Fruit fly (Drosophila melanogaster) whole organism, embryonic: ENCODE measurements around the gene CG43273.

Experiments
- Aef1 ChIP-seq: fragments of 200-800 bp; sonication (Bioruptor generic); IDR thresholded peaks from 3 replicates; pipeline ENCODE4 v1.3.6; 2022; ENCODE audit warnings: missing biosample characterization, missing genetic modification characterization
- Atf3 ChIP-seq: fragments of 200-800 bp; sonication (Bioruptor generic); optimal IDR thresholded peaks from 3 replicates; lab custom pipeline; 2016; ENCODE audit warnings: missing biosample characterization, missing genetic modification characterization
- Awh ChIP-seq: fragments of 200-800 bp; sonication (Bioruptor generic); IDR thresholded peaks from 2 replicates; pipeline ENCODE4, ENCODE4 v1.3.6; 2022; ENCODE audit warnings: missing biosample characterization, missing genetic modification characterization
- BEAF-32 ChIP-seq: fragments of 200-800 bp; sonication (Bioruptor generic); optimal IDR thresholded peaks from 3 replicates; lab custom pipeline; 2017; ENCODE audit warnings: missing biosample characterization, missing genetic modification characterization, mild to moderate bottlenecking, moderate library complexity, missing genetic modification reagents
- CG10209 ChIP-seq: fragments of 200-800 bp; sonication (Bioruptor generic); optimal IDR thresholded peaks from 3 replicates; lab custom pipeline; 2017; ENCODE audit warnings: missing biosample characterization, mild to moderate bottlenecking, missing genetic modification characterization, missing genetic modification reagents
- CG12219 ChIP-seq: fragments of 200-800 bp; sonication (Bioruptor generic); optimal IDR thresholded peaks from 3 replicates; lab custom pipeline; 2018; ENCODE audit warnings: missing biosample characterization, mild to moderate bottlenecking, missing genetic modification characterization
- CG12942 ChIP-seq: fragments of 200-800 bp; sonication (Bioruptor generic); optimal IDR thresholded peaks from 3 replicates; lab custom pipeline; 2016; ENCODE audit warnings: missing biosample characterization, missing genetic modification characterization
- CG13424 ChIP-seq: fragments of 200-800 bp; sonication (Bioruptor generic); optimal IDR thresholded peaks from 2 replicates; lab custom pipeline; 2019; ENCODE audit warnings: missing biosample characterization, mild to moderate bottlenecking, missing genetic modification characterization, moderate library complexity
- CG17359 ChIP-seq: fragments of 200-800 bp; sonication (Bioruptor generic); optimal IDR thresholded peaks from 3 replicates; lab custom pipeline; 2018; ENCODE audit warnings: missing biosample characterization, mild to moderate bottlenecking, missing genetic modification characterization, moderate library complexity
- CG17829 ChIP-seq: fragments of 200-800 bp; optimal IDR thresholded peaks from 2 replicates; lab custom pipeline; 2019; ENCODE audit warnings: missing biosample characterization, mild to moderate bottlenecking, missing genetic modification characterization, moderate library complexity
- CG4707 ChIP-seq: fragments of 200-800 bp; sonication (Bioruptor generic); optimal IDR thresholded peaks from 2 replicates; lab custom pipeline; 2018; ENCODE audit warnings: missing biosample characterization, mild to moderate bottlenecking, missing genetic modification characterization, moderate library complexity
- CG6791 ChIP-seq: fragments of 200-800 bp; sonication (Bioruptor generic); IDR thresholded peaks from 3 replicates; pipeline ENCODE4 v1.3.6; 2022; ENCODE audit warnings: missing biosample characterization, missing genetic modification characterization; ENCODE audit not compliant: partially characterized antibody
- CG7271 ChIP-seq: fragments of 200-800 bp; sonication (Bioruptor generic); optimal IDR thresholded peaks from 2 replicates; lab custom pipeline; 2018; ENCODE audit warnings: missing biosample characterization, mild to moderate bottlenecking, missing genetic modification characterization, moderate library complexity
- CG7786 ChIP-seq: fragments of 200-800 bp; sonication (Bioruptor generic); optimal IDR thresholded peaks from 2 replicates; lab custom pipeline; 2016; ENCODE audit warnings: missing biosample characterization, missing genetic modification characterization
- CG7928 ChIP-seq: fragments of 200-800 bp; sonication (Bioruptor generic); optimal IDR thresholded peaks from 2 replicates; lab custom pipeline; 2017; ENCODE audit warnings: missing biosample characterization, mild to moderate bottlenecking, missing genetic modification characterization
- CG7963 ChIP-seq: fragments of 200-800 bp; sonication (Bioruptor generic); IDR thresholded peaks from 3 replicates; pipeline ENCODE4 v1.3.6; 2022; ENCODE audit warnings: missing biosample characterization, missing genetic modification characterization; ENCODE audit not compliant: partially characterized antibody
- CG8089 ChIP-seq: fragments of 200-800 bp; sonication (Bioruptor generic); optimal IDR thresholded peaks from 3 replicates; lab custom pipeline; 2016; ENCODE audit warnings: missing biosample characterization, missing genetic modification characterization
- CG8388 ChIP-seq: fragments of 200-800 bp; sonication (Bioruptor generic); optimal IDR thresholded peaks from 2 replicates; lab custom pipeline; 2019; ENCODE audit warnings: missing biosample characterization, mild to moderate bottlenecking, missing genetic modification characterization, moderate library complexity
- CG8765 ChIP-seq: fragments of 200-800 bp; sonication (Bioruptor generic); IDR thresholded peaks from 2 replicates; pipeline ENCODE4 v1.3.6; 2022; ENCODE audit warnings: missing biosample characterization, missing genetic modification characterization
- CTCF ChIP-seq: fragments of 200-800 bp; sonication (Bioruptor generic); optimal IDR thresholded peaks from 2 replicates; lab custom pipeline; 2017; ENCODE audit warnings: missing biosample characterization, mild to moderate bottlenecking, missing genetic modification characterization, moderate library complexity
- CrebB ChIP-seq: fragments of 200-800 bp; sonication (Bioruptor generic); optimal IDR thresholded peaks from 3 replicates; lab custom pipeline; 2018; ENCODE audit warnings: missing biosample characterization, mild to moderate bottlenecking, missing genetic modification characterization
- D19A ChIP-seq: fragments of 200-800 bp; optimal IDR thresholded peaks from 3 replicates; lab custom pipeline; 2019; ENCODE audit warnings: missing biosample characterization, mild to moderate bottlenecking, missing genetic modification characterization, moderate library complexity
- Dip2 ChIP-seq: fragments of 200-800 bp; sonication (Bioruptor generic); IDR thresholded peaks from 2 replicates; pipeline ENCODE4 v1.3.6; 2022; ENCODE audit warnings: missing biosample characterization, missing genetic modification characterization
- Drgx ChIP-seq: fragments of 200-800 bp; sonication (Bioruptor generic); IDR thresholded peaks from 2 replicates; pipeline ENCODE4 v1.3.6; 2022; ENCODE audit warnings: missing biosample characterization, missing genetic modification characterization
- Elba2 ChIP-seq: fragments of 200-800 bp; sonication (Bioruptor generic); optimal IDR thresholded peaks from 3 replicates; lab custom pipeline; 2016; ENCODE audit warnings: missing biosample characterization, missing genetic modification characterization
- HLH54F ChIP-seq: fragments of 200-800 bp; sonication (Bioruptor generic); optimal IDR thresholded peaks from 3 replicates; lab custom pipeline; 2016; ENCODE audit warnings: missing biosample characterization, missing genetic modification characterization
- HmgZ ChIP-seq: fragments of 200-800 bp; sonication (Bioruptor generic); optimal IDR thresholded peaks from 2 replicates; lab custom pipeline; 2018; ENCODE audit warnings: missing biosample characterization, mild to moderate bottlenecking, missing genetic modification characterization
- Lim3 ChIP-seq: fragments of 200-800 bp; sonication (Bioruptor generic); IDR thresholded peaks from 2 replicates; pipeline ENCODE4 v1.3.6; 2022; ENCODE audit warnings: missing biosample characterization, missing genetic modification characterization
- Meics ChIP-seq: fragments of 200-800 bp; sonication (Bioruptor generic); optimal IDR thresholded peaks from 2 replicates; lab custom pipeline; 2017; ENCODE audit warnings: missing biosample characterization, mild to moderate bottlenecking, missing genetic modification characterization
- Mes4 ChIP-seq: fragments of 200-800 bp; sonication (Bioruptor generic); optimal IDR thresholded peaks from 2 replicates; lab custom pipeline; 2016; ENCODE audit warnings: missing biosample characterization, missing genetic modification characterization
- Myb ChIP-seq: fragments of 200-800 bp; sonication (Bioruptor generic); optimal IDR thresholded peaks from 2 replicates; lab custom pipeline; 2016; ENCODE audit warnings: missing biosample characterization, missing genetic modification characterization
- Oaz ChIP-seq: fragments of 200-800 bp; sonication (Bioruptor generic); IDR thresholded peaks from 2 replicates; pipeline ENCODE4 v1.3.6; 2022; ENCODE audit warnings: missing biosample characterization, missing genetic modification characterization
- Scr ChIP-seq: fragments of 200-800 bp; sonication (Bioruptor generic); IDR thresholded peaks from 2 replicates; pipeline ENCODE4 v1.3.6; 2022; ENCODE audit warnings: missing biosample characterization, missing genetic modification characterization; ENCODE audit not compliant: partially characterized antibody
- Side ChIP-seq: fragments of 200-800 bp; sonication (Bioruptor generic); optimal IDR thresholded peaks from 2 replicates; lab custom pipeline; 2016; ENCODE audit warnings: missing biosample characterization, missing genetic modification characterization
- YL-1 ChIP-seq: fragments of 200-800 bp; sonication (Bioruptor generic); optimal IDR thresholded peaks from 3 replicates; lab custom pipeline; 2017; ENCODE audit warnings: missing biosample characterization, mild to moderate bottlenecking, missing genetic modification characterization
- chif ChIP-seq, 2 experiments: fragments of 200-800 bp; sonication (Bioruptor generic); optimal IDR thresholded peaks; 3 replicates each; lab custom pipeline; 2016; ENCODE audit warnings: missing biosample characterization in 2 of 2, missing genetic modification characterization in 2 of 2
- esg ChIP-seq: fragments of 200-800 bp; sonication (Bioruptor generic); conservative IDR thresholded peaks from 2 replicates; pipeline ENCODE4 v1.3.6; 2022; ENCODE audit warnings: missing biosample characterization, missing genetic modification characterization
- ftz-f1 ChIP-seq: fragments of 200-800 bp; sonication (Bioruptor generic); optimal IDR thresholded peaks from 2 replicates; lab custom pipeline; 2016; ENCODE audit warnings: missing biosample characterization, missing genetic modification characterization
- gfzf ChIP-seq: fragments of 200-800 bp; sonication (Bioruptor generic); optimal IDR thresholded peaks from 2 replicates; lab custom pipeline; 2016; ENCODE audit warnings: missing biosample characterization, mild to moderate bottlenecking, missing genetic modification characterization, moderate library complexity
- grn ChIP-seq: fragments of 200-800 bp; sonication (Bioruptor generic); optimal IDR thresholded peaks from 3 replicates; lab custom pipeline; 2017; ENCODE audit warnings: missing biosample characterization, missing genetic modification characterization
- jigr1 ChIP-seq: fragments of 200-800 bp; sonication (Bioruptor generic); IDR thresholded peaks from 3 replicates; pipeline ENCODE4 v1.3.6; 2022; ENCODE audit warnings: missing biosample characterization, missing genetic modification characterization
- knrl ChIP-seq: fragments of 200-800 bp; sonication (Bioruptor generic); IDR thresholded peaks from 3 replicates; pipeline ENCODE4 v1.3.6; 2022; ENCODE audit warnings: missing biosample characterization, missing genetic modification characterization; ENCODE audit not compliant: partially characterized antibody
- mirr ChIP-seq: fragments of 200-800 bp; sonication (Bioruptor generic); optimal IDR thresholded peaks from 3 replicates; lab custom pipeline; 2018; ENCODE audit warnings: missing biosample characterization, mild to moderate bottlenecking, missing genetic modification characterization
- nerfin-1 ChIP-seq: fragments of 200-800 bp; sonication (Bioruptor generic); optimal IDR thresholded peaks from 3 replicates; lab custom pipeline; 2019; ENCODE audit warnings: missing biosample characterization, mild to moderate bottlenecking, missing genetic modification characterization, moderate library complexity
- oc ChIP-seq: fragments of 200-800 bp; sonication (Bioruptor generic); optimal IDR thresholded peaks from 2 replicates; lab custom pipeline; 2018; ENCODE audit warnings: missing biosample characterization, mild to moderate bottlenecking, missing genetic modification characterization, moderate library complexity
- pros ChIP-seq: fragments of 200-800 bp; sonication (Bioruptor generic); optimal IDR thresholded peaks from 3 replicates; lab custom pipeline; 2019; ENCODE audit warnings: missing biosample characterization, mild to moderate bottlenecking, missing genetic modification characterization, moderate library complexity
- pzg ChIP-seq: fragments of 200-800 bp; sonication (Bioruptor generic); optimal IDR thresholded peaks from 3 replicates; lab custom pipeline; 2018; ENCODE audit warnings: missing biosample characterization, mild to moderate bottlenecking, missing genetic modification characterization, moderate library complexity
- zfh2 ChIP-seq: fragments of 200-800 bp; sonication (Bioruptor generic); optimal IDR thresholded peaks from 2 replicates; lab custom pipeline; 2016; ENCODE audit warnings: missing biosample characterization, missing genetic modification characterization

Gene CG43273

DNA sequence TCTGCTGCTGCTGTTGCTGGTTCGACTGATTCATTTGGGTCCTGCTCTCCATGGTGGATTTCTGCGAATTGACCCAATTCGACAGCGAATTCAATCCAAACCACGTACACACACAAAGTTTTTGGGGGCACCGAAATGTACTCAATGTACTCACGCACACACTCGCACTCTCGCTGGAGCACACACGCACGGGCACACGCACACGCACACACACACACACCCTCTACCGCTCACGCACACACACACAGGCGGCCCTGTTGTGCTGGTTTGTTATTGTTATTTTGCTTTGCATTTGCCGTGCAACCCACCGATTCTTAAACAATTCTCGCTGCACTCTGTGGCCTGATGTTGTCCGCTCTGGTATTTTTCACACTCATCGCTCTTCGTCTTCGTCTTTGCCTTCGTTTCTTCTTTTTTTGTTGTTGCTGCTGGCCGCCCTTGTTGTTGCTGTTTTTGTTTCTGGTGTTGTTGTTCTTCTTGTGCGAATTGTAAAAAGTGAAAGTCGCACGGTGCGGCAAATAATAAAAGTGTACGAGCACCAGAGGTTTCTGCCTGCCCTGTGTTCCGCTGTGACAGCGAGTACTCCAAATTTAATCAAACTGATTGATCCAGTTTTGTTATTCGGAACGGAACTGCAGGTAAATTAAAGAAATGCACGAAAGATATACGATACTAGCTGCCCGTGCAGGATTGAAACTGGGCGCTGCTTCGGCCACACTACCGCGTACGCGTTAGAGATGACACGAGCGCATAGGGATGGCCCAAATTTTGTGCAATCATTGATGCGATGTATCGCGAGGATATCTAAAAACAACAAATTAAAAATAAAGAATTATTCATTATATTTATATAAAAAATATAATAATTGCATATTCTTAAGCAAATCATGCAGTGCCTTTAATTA, 46.1 kb downstream of the CG43273 start, which contains the start of gene CG3744 (continued):
- TF ChIP-seq BEAF-32 (GFP tag; lab: Kevin White, UChicago) (peak; percentile 92), chif (GFP tag; optimal IDR thresholded peaks at IDR 0.05; lab: Kevin White, UChicago) (peak; percentile 40 to 59), CG17359 (tag; lab: Kevin White, UChicago) (peak; percentile 90), Scr (GFP tag; lab: Robert Waterston, UW) (peak; percentile 97), CG8765 (peak; percentile 92), Aef1 (peak; percentile 92), Mes4 (GFP tag; lab: Kevin White, UChicago) (no peak), CG8089 (GFP tag; lab: Kevin White, UChicago) (peak; percentile 64), Drgx (peak; percentile 89), CG7928 (peak; percentile 63), Dip2 (GFP tag; lab: Robert Waterston, UW) (0 out of 2 replicates have a peak, but pooled peaks have one; percentile 9), CG8388 (GFP tag; lab: Kevin White, UChicago) (peak; percentile 87), esg (GFP tag; lab: Robert Waterston, UW) (peak; percentile 87), ftz-f1 (GFP tag; lab: Kevin White, UChicago) (peak; percentile 45), CG10209 (GFP tag; lab: Kevin White, UChicago) (peak; percentile 91), oc (tag; lab: Kevin White, UChicago) (peak; percentile 78), Elba2 (peak; percentile 6), CG7271 (peak; percentile 40), CG6791 (GFP tag; lab: Robert Waterston, UW) (peak; percentile 93), nerfin-1 (peak; percentile 80), CG13424 (tag; lab: Kevin White, UChicago) (peak; percentile 94), HLH54F (GFP tag; lab: Kevin White, UChicago) (peak; percentile 82), CrebB (peak; percentile 69), zfh2 (GFP tag; lab: Kevin White, UChicago) (peak; percentile 89), Myb (GFP tag; lab: Kevin White, UChicago) (peak; percentile 47), Atf3 (GFP tag; lab: Kevin White, UChicago) (peak; percentile 53), D19A (tag; lab: Kevin White, UChicago) (peak; percentile 80), YL-1 (GFP tag; lab: Kevin White, UChicago) (peak; percentile 50), pros (GFP tag; lab: Kevin White, UChicago) (no peak), pzg (GFP tag; lab: Kevin White, UChicago) (peak; percentile 57), CG4707 (GFP tag; lab: Kevin White, UChicago) (peak; percentile 11), knrl (peak; percentile 96), CG7786 (GFP tag; lab: Kevin White, UChicago) (peak; percentile 73), grn (GFP tag; lab: Kevin White, UChicago) (peak; percentile 0), mirr (peak; percentile 74), gfzf (GFP tag; lab: Kevin White, UChicago) (peak; percentile 79), CTCF (GFP tag; lab: Kevin White, UChicago) (no peak), Meics (peak; percentile 93), CG7963 (peak; percentile 93), HmgZ (peak; percentile 73), Lim3 (peak; percentile 70), jigr1 (GFP tag; lab: Robert Waterston, UW) (peak; percentile 81; the same call in 2 of the 3 replicates), Side (GFP tag; lab: Kevin White, UChicago) (peak; percentile 39), CG12942 (GFP tag; lab: Kevin White, UChicago) (peak; percentile 87), CG12219 (GFP tag; lab: Kevin White, UChicago) (peak; percentile 67), Oaz (GFP tag; lab: Robert Waterston, UW) (peak; percentile 77; the same call in 1 of the 2 replicates), CG17829 (peak; percentile 91), Awh (GFP tag; lab: Robert Waterston, UW) (peak; percentile 84)
